Worm (Caenorhabditis elegans) whole organism, L2 larva: Measurements from ENCODE around the gene spsb-2.

Source experiments
- C34F6.9 ChIP-seq: fragments of 150-350 bp; optimal IDR thresholded peaks from 2 replicates; lab custom pipeline; 2014; ENCODE audit warnings: missing biosample characterization, missing genetic modification characterization
- F13H6.1 ChIP-seq: sonication (generic microtip); optimal IDR thresholded peaks from 2 replicates; lab custom pipeline; 2016; ENCODE audit warnings: missing genetic modification characterization, missing compliant biosample characterization
- R02D3.7 ChIP-seq: fragments of 150-350 bp; optimal IDR thresholded peaks from 2 replicates; lab custom pipeline; 2014; ENCODE audit warnings: missing biosample characterization, missing genetic modification characterization
- Y55F3AM.14 ChIP-seq: fragments of 200-800 bp; sonication (Bioruptor generic); optimal IDR thresholded peaks from 2 replicates; lab custom pipeline; 2018; ENCODE audit warnings: mild to moderate bottlenecking, missing genetic modification characterization, missing compliant biosample characterization
- ZK546.5 ChIP-seq: sonication (generic microtip); optimal IDR thresholded peaks from 2 replicates; lab custom pipeline; 2017; ENCODE audit warnings: missing biosample characterization, missing genetic modification characterization
- alr-1 ChIP-seq: fragments of 150-350 bp; optimal IDR thresholded peaks from 2 replicates; lab custom pipeline; 2014; ENCODE audit warnings: missing biosample characterization, missing genetic modification characterization
- aly-2 ChIP-seq: fragments of 150-350 bp; optimal IDR thresholded peaks from 2 replicates; lab custom pipeline; 2014; ENCODE audit warnings: missing biosample characterization, missing genetic modification characterization
- blmp-1 ChIP-seq: sonication (generic microtip); optimal IDR thresholded peaks from 2 replicates; lab custom pipeline; 2017; ENCODE audit warnings: missing genetic modification characterization, mild to moderate bottlenecking, missing compliant biosample characterization, antibody characterized with exemption, moderate library complexity; ENCODE audit not compliant: insufficient read depth
- ceh-82 ChIP-seq: fragments of 150-350 bp; optimal IDR thresholded peaks from 2 replicates; lab custom pipeline; 2014; ENCODE audit warnings: missing biosample characterization, missing genetic modification characterization
- crh-2 ChIP-seq: sonication (generic microtip); optimal IDR thresholded peaks from 2 replicates; lab custom pipeline; 2017; ENCODE audit warnings: missing biosample characterization, missing genetic modification characterization
- dmd-4 ChIP-seq: sonication (generic microtip); optimal IDR thresholded peaks from 2 replicates; lab custom pipeline; 2017; ENCODE audit warnings: missing biosample characterization, missing genetic modification characterization
- egl-27 ChIP-seq: sonication (generic microtip); optimal IDR thresholded peaks from 3 replicates; lab custom pipeline; 2017; ENCODE audit warnings: missing biosample characterization, missing genetic modification reagents, missing genetic modification characterization
- elt-3 ChIP-seq: sonication (generic microtip); optimal IDR thresholded peaks from 2 replicates; lab custom pipeline; 2017; ENCODE audit warnings: missing biosample characterization, missing genetic modification characterization
- fos-1 ChIP-seq: fragments of 150-350 bp; optimal IDR thresholded peaks from 2 replicates; lab custom pipeline; 2014; ENCODE audit warnings: missing biosample characterization, missing genetic modification characterization
- lin-11 ChIP-seq: fragments of 150-350 bp; sonication (generic microtip); optimal IDR thresholded peaks from 2 replicates; lab custom pipeline; 2014; ENCODE audit warnings: missing biosample characterization, missing genetic modification characterization, inconsistent platforms, mixed read lengths
- lin-13 ChIP-seq: fragments of 150-350 bp; optimal IDR thresholded peaks from 2 replicates; lab custom pipeline; 2014; ENCODE audit warnings: missing biosample characterization, missing genetic modification reagents, missing genetic modification characterization
- lin-39 ChIP-seq: fragments of 150-350 bp; optimal IDR thresholded peaks from 2 replicates; lab custom pipeline; 2014; ENCODE audit warnings: missing biosample characterization, missing genetic modification reagents, missing genetic modification characterization
- lsy-2 ChIP-seq, 2 experiments: fragments of 150-350 bp in 1 of 2; sonication (generic microtip) in 1 of 2; optimal IDR thresholded peaks; 2 replicates each; lab custom pipeline; 2014 to 2017; ENCODE audit warnings: missing biosample characterization in 2 of 2, missing genetic modification characterization in 2 of 2
- mab-5 ChIP-seq: fragments of 150-350 bp; optimal IDR thresholded peaks from 2 replicates; lab custom pipeline; 2014; ENCODE audit warnings: missing biosample characterization, missing genetic modification characterization
- mbf-1 ChIP-seq: sonication (generic microtip); optimal IDR thresholded peaks from 2 replicates; lab custom pipeline; 2017; ENCODE audit warnings: missing biosample characterization, missing genetic modification characterization
- mdl-1 ChIP-seq, 2 experiments: fragments of 150-350 bp in 1 of 2; sonication (generic microtip) in 1 of 2; optimal IDR thresholded peaks; 2 replicates each; lab custom pipeline; 2017; ENCODE audit warnings: missing biosample characterization in 2 of 2, missing genetic modification characterization in 2 of 2
- nhr-10 ChIP-seq: sonication (generic microtip); optimal IDR thresholded peaks from 2 replicates; lab custom pipeline; 2017; ENCODE audit warnings: missing biosample characterization, missing genetic modification characterization
- nhr-11 ChIP-seq: fragments of 150-350 bp; optimal IDR thresholded peaks from 2 replicates; lab custom pipeline; 2014; ENCODE audit warnings: missing biosample characterization, missing genetic modification characterization
- nhr-12 ChIP-seq: fragments of 150-350 bp; optimal IDR thresholded peaks from 2 replicates; lab custom pipeline; 2014; ENCODE audit warnings: missing biosample characterization, missing genetic modification characterization
- nhr-129 ChIP-seq: fragments of 150-350 bp; optimal IDR thresholded peaks from 2 replicates; lab custom pipeline; 2014; ENCODE audit warnings: missing biosample characterization, missing genetic modification characterization
- nhr-23 ChIP-seq: fragments of 150-350 bp; optimal IDR thresholded peaks from 2 replicates; lab custom pipeline; 2014; ENCODE audit warnings: missing biosample characterization, missing genetic modification reagents, missing genetic modification characterization
- nhr-237 ChIP-seq: fragments of 150-350 bp; optimal IDR thresholded peaks from 2 replicates; lab custom pipeline; 2014; ENCODE audit warnings: missing biosample characterization, missing genetic modification characterization
- nhr-25 ChIP-seq: fragments of 150-350 bp; sonication (generic microtip); optimal IDR thresholded peaks from 3 replicates; lab custom pipeline; 2014; ENCODE audit warnings: missing biosample characterization, missing genetic modification characterization
- nhr-6 ChIP-seq: fragments of 150-350 bp; optimal IDR thresholded peaks from 2 replicates; lab custom pipeline; 2014; ENCODE audit warnings: missing biosample characterization, missing genetic modification characterization
- nhr-77 ChIP-seq: fragments of 150-350 bp; optimal IDR thresholded peaks from 2 replicates; lab custom pipeline; 2014; ENCODE audit warnings: missing biosample characterization, missing genetic modification characterization
- peb-1 ChIP-seq: fragments of 150-350 bp; optimal IDR thresholded peaks from 2 replicates; lab custom pipeline; 2014; ENCODE audit warnings: missing biosample characterization, missing genetic modification characterization
- sem-4 ChIP-seq: fragments of 150-350 bp; optimal IDR thresholded peaks from 2 replicates; lab custom pipeline; 2014; ENCODE audit warnings: missing biosample characterization, missing genetic modification reagents, missing genetic modification characterization
- skn-1 ChIP-seq: sonication (generic microtip); optimal IDR thresholded peaks from 2 replicates; lab custom pipeline; 2017; ENCODE audit warnings: missing biosample characterization, missing genetic modification characterization
- sma-3 ChIP-seq: sonication (generic microtip); optimal IDR thresholded peaks from 2 replicates; lab custom pipeline; 2016; ENCODE audit warnings: missing genetic modification reagents, missing genetic modification characterization, missing compliant biosample characterization
- sma-9 ChIP-seq, 2 experiments: fragments of 150-350 bp in 1 of 2; sonication (generic microtip) in 1 of 2; optimal IDR thresholded peaks; 2 replicates each; lab custom pipeline; 2014 to 2016; ENCODE audit warnings: missing genetic modification characterization in 2 of 2, mild to moderate bottlenecking in 1 of 2, missing biosample characterization in 1 of 2, missing compliant biosample characterization in 1 of 2, missing genetic modification reagents in 1 of 2, moderate library complexity in 1 of 2
- snpc-4 ChIP-seq: fragments of 150-350 bp; optimal IDR thresholded peaks from 2 replicates; lab custom pipeline; 2014; ENCODE audit warnings: missing biosample characterization, missing genetic modification characterization
- unc-39 ChIP-seq: fragments of 150-350 bp; optimal IDR thresholded peaks from 2 replicates; lab custom pipeline; 2014; ENCODE audit warnings: missing biosample characterization, missing genetic modification characterization
- unc-55 ChIP-seq: fragments of 150-350 bp; sonication (generic microtip); optimal IDR thresholded peaks from 3 replicates; lab custom pipeline; 2014; ENCODE audit warnings: missing biosample characterization, missing genetic modification reagents, missing genetic modification characterization
- unc-62 ChIP-seq: fragments of 150-350 bp; optimal IDR thresholded peaks from 2 replicates; lab custom pipeline; 2014; ENCODE audit warnings: missing biosample characterization, missing genetic modification reagents, missing genetic modification characterization
- zag-1 ChIP-seq: fragments of 150-350 bp; optimal IDR thresholded peaks from 2 replicates; lab custom pipeline; 2014; ENCODE audit warnings: missing biosample characterization, missing genetic modification characterization
- ztf-1 ChIP-seq: fragments of 200-800 bp; sonication (Bioruptor generic); conservative IDR thresholded peaks from 2 replicates; pipeline ENCODE4 v1.3.6; 2022; ENCODE audit warnings: missing genetic modification characterization, missing compliant biosample characterization
- ztf-11 ChIP-seq: sonication (generic microtip); optimal IDR thresholded peaks from 2 replicates; lab custom pipeline; 2017; ENCODE audit warnings: missing biosample characterization, missing genetic modification characterization

The spsb-2 gene

ce11 chrII:15258668-15259067 lies 28.5 kb downstream of the spsb-2 start (continued):
- TF ChIP-seq ZK546.5 (no peak), mab-5 (tag; lab: Kevin White, UChicago) (no peak), lin-13 (GFP tag; lab: Kevin White, UChicago) (no peak), alr-1 (tag; lab: Kevin White, UChicago) (no peak), sma-3 (GFP tag; lab: Kevin White, UChicago) (no peak), ztf-1 (GFP tag; lab: Robert Waterston, UW) (no peak), crh-2 (tag; lab: Kevin White, UChicago) (peak; percentile 34), nhr-23 (tag; lab: Kevin White, UChicago) (no peak), C34F6.9 (peak; percentile 50)

ce11 chrII:15260551-15260950 lies 30.4 kb downstream of the spsb-2 start:
- TF ChIP-seq sma-9 (GFP tag; optimal IDR thresholded peaks at IDR 0.05; lab: Kevin White, UChicago): peak; percentile 10
- no peak for TF ChIP-seq sma-9 (tag; optimal IDR thresholded peaks at IDR 0.05; lab: Kevin White, UChicago)
- peak; percentile 88 for TF ChIP-seq blmp-1 (tag; lab: Kevin White, UChicago)
- TF ChIP-seq ztf-11 (tag; lab: Kevin White, UChicago): no peak
- no peak for TF ChIP-seq lsy-2 (tag; optimal IDR thresholded peaks at IDR 0.05; lab: Kevin White, UChicago)
- TF ChIP-seq skn-1 (tag; lab: Kevin White, UChicago): no peak
- no peak for TF ChIP-seq alr-1 (tag; lab: Kevin White, UChicago)

- TF ChIP-seq ZK546.5 (no peak), nhr-237 (tag; lab: Kevin White, UChicago) (no peak), egl-27 (tag; lab: Kevin White, UChicago) (no peak), sma-3 (GFP tag; lab: Kevin White, UChicago) (no peak), snpc-4 (tag; lab: Kevin White, UChicago) (no peak), nhr-6 (tag; lab: Kevin White, UChicago) (no peak), zag-1 (tag; lab: Kevin White, UChicago) (no peak), elt-3 (tag; lab: Kevin White, UChicago) (no peak), nhr-25 (tag; lab: Kevin White, UChicago) (no peak), lin-11 (tag; lab: Kevin White, UChicago) (no peak), ztf-1 (GFP tag; lab: Robert Waterston, UW) (no peak), sma-9 (GFP tag; optimal IDR thresholded peaks at IDR 0.05; lab: Kevin White, UChicago) (no peak), sma-9 (tag; optimal IDR thresholded peaks at IDR 0.05; lab: Kevin White, UChicago) (no peak), crh-2 (tag; lab: Kevin White, UChicago) (no peak), unc-62 (GFP tag; lab: Kevin White, UChicago) (no peak), lin-13 (GFP tag; lab: Kevin White, UChicago) (no peak)
These were observed 30.9 kb downstream of the spsb-2 start for ce11 chrII:15261082-15261481.

DNA sequence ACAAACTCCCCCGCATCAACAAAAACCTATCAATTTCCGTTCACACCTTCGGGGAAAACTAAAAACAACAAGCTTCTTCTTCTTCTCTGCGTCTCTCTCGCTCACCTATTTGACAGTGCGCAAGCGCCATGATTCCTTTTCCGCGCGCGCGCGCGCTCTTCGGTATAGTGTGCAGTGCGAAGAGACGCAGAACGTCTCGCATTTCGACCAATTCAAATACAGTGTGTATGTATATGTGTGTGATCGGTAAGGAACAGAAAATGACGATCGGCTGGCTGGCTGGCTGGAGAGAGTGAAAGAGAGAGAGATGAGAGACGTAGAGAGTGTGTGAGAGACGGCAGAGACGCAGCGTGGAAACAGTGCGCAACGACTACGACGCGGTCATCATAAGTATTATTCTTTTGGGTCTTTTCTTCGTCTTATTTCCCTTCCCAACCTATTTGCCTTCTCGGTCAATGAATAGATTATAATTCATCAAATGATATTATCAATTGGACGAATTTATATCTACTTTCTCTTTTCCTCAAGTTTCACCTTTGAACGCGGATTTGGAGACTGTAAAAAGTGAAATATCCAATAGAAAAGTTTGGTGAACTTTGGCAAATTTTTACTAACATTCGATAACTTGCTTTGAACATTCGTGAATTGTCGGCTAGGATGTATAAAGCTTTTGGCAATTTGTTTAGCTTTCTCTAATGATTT lies 33.1 kb downstream of the spsb-2 start:
- TF ChIP-seq sma-3 (GFP tag; lab: Kevin White, UChicago): peak; percentile 91
- peak; percentile 50 for TF ChIP-seq C34F6.9
- no peak for TF ChIP-seq elt-3 (tag; lab: Kevin White, UChicago)
- no peak for TF ChIP-seq lin-39 (tag; lab: Kevin White, UChicago)
- no peak for TF ChIP-seq lin-11 (tag; lab: Kevin White, UChicago)
- no peak for TF ChIP-seq nhr-11 (tag; lab: Kevin White, UChicago)
- TF ChIP-seq mbf-1 (tag; lab: Kevin White, UChicago): no peak
- TF ChIP-seq sem-4 (tag; lab: Kevin White, UChicago): peak; percentile 56
- no peak for TF ChIP-seq mab-5 (tag; lab: Kevin White, UChicago)
- peak; percentile 89 for TF ChIP-seq fos-1 (tag; lab: Kevin White, UChicago)
- TF ChIP-seq blmp-1 (tag; lab: Kevin White, UChicago): peak; percentile 82
- no peak for TF ChIP-seq R02D3.7
- TF ChIP-seq nhr-6 (tag; lab: Kevin White, UChicago): no peak
- no peak for TF ChIP-seq nhr-12 (tag; lab: Kevin White, UChicago)
- TF ChIP-seq ceh-82 (tag; lab: Kevin White, UChicago): no peak
- TF ChIP-seq egl-27 (tag; lab: Kevin White, UChicago): peak; percentile 68
- no peak for TF ChIP-seq unc-39 (tag; lab: Kevin White, UChicago)
- TF ChIP-seq lin-13 (GFP tag; lab: Kevin White, UChicago): peak; percentile 62
- no peak for TF ChIP-seq unc-55 (GFP tag; lab: Kevin White, UChicago)
- peak; percentile 59 for TF ChIP-seq nhr-77 (tag; lab: Kevin White, UChicago)
- TF ChIP-seq dmd-4 (tag; lab: Kevin White, UChicago): no peak
- peak; percentile 82 for TF ChIP-seq F13H6.1 (tag; lab: Kevin White, UChicago)
- peak; percentile 51 for TF ChIP-seq Y55F3AM.14 (GFP tag; lab: Kevin White, UChicago)
- TF ChIP-seq nhr-129 (tag; lab: Kevin White, UChicago): peak; percentile 70
- no peak for TF ChIP-seq nhr-237 (tag; lab: Kevin White, UChicago)
- TF ChIP-seq nhr-10 (tag; lab: Kevin White, UChicago): no peak
- no peak for TF ChIP-seq aly-2 (tag; lab: Kevin White, UChicago)
- TF ChIP-seq peb-1: peak; percentile 19
- TF ChIP-seq ztf-1 (GFP tag; lab: Robert Waterston, UW): no peak
- TF ChIP-seq mdl-1 (tag; optimal IDR thresholded peaks at IDR 0.05; lab: Kevin White, UChicago): peak; percentile 34 to 62
- no peak for TF ChIP-seq skn-1 (tag; lab: Kevin White, UChicago)
- no peak for TF ChIP-seq unc-62 (GFP tag; lab: Kevin White, UChicago)
- no peak for TF ChIP-seq snpc-4 (tag; lab: Kevin White, UChicago)
- peak; percentile 45 for TF ChIP-seq sma-9 (GFP tag; optimal IDR thresholded peaks at IDR 0.05; lab: Kevin White, UChicago)
- TF ChIP-seq sma-9 (tag; optimal IDR thresholded peaks at IDR 0.05; lab: Kevin White, UChicago): no peak
- peak; percentile 57 for TF ChIP-seq crh-2 (tag; lab: Kevin White, UChicago)
